Fruit fly (Drosophila melanogaster) whole organism: ENCODE data around the gene Chchd2.

Experiments
- Dll ChIP-seq: fragments of >200 bp; optimal IDR thresholded peaks from 2 replicates; lab custom pipeline; 2017
- EcR ChIP-seq, 2 experiments: fragments of >200 bp; optimal IDR thresholded peaks; 2 replicates each; lab custom pipeline; 2017; ENCODE audit warnings: missing biosample characterization in 2 of 2, missing genetic modification characterization in 2 of 2, missing genetic modification reagents in 2 of 2
- pan ChIP-seq: fragments of >200 bp; optimal IDR thresholded peaks from 2 replicates; lab custom pipeline; 2017
- psq ChIP-seq: fragments of >200 bp; optimal IDR thresholded peaks from 2 replicates; lab custom pipeline; 2017
- usp ChIP-seq: fragments of >200 bp; optimal IDR thresholded peaks from 2 replicates; lab custom pipeline; 2017; ENCODE audit warnings: missing biosample characterization, missing genetic modification characterization, mixed read lengths

- TF ChIP-seq psq (lab: Kevin White, UChicago) (no peak), Dll (lab: Kevin White, UChicago) (no peak), usp (GFP tag; lab: Kevin White, UChicago) (no peak), pan (lab: Kevin White, UChicago) (no peak), EcR (GFP tag; optimal IDR thresholded peaks at IDR 0.05; lab: Kevin White, UChicago) (no peak)
Measured at dm6 chrX:17159819-17160218, 11.0 kb downstream of the Chchd2 start, which contains the start of gene baz.
